Worm (Caenorhabditis elegans) whole organism, L3 larva: ENCODE measurements around the gene F17E9.16.
"Not testable (repeated sequence)": the region's sequence is repeated elsewhere in the genome, so short reads cannot be mapped to it uniquely, and the experiment has no call there.

Experiments
- R02D3.7 ChIP-seq: fragments of 150-350 bp; optimal IDR thresholded peaks from 2 replicates; lab custom pipeline; 2014; ENCODE audit warnings: missing biosample characterization, missing genetic modification characterization
- ZK546.5 ChIP-seq: sonication (generic microtip); optimal IDR thresholded peaks from 2 replicates; lab custom pipeline; 2017; ENCODE audit warnings: missing biosample characterization, missing genetic modification characterization
- aly-2 ChIP-seq: fragments of 150-350 bp; optimal IDR thresholded peaks from 2 replicates; lab custom pipeline; 2014; ENCODE audit warnings: missing biosample characterization, missing genetic modification characterization
- ama-1 ChIP-seq: fragments of 150-350 bp; optimal IDR thresholded peaks from 2 replicates; lab custom pipeline; 2018
- ceh-16 ChIP-seq: sonication (generic microtip); optimal IDR thresholded peaks from 2 replicates; lab custom pipeline; 2017; ENCODE audit warnings: missing biosample characterization, missing genetic modification characterization
- ceh-28 ChIP-seq: fragments of 150-350 bp; optimal IDR thresholded peaks from 2 replicates; lab custom pipeline; 2014; ENCODE audit warnings: missing biosample characterization, missing genetic modification reagents, missing genetic modification characterization
- ceh-9 ChIP-seq: sonication (generic microtip); optimal IDR thresholded peaks from 2 replicates; lab custom pipeline; 2018; ENCODE audit warnings: missing biosample characterization, missing genetic modification characterization
- egl-27 ChIP-seq: sonication (generic microtip); optimal IDR thresholded peaks from 4 replicates; lab custom pipeline; 2017; ENCODE audit warnings: missing biosample characterization, missing genetic modification reagents, missing genetic modification characterization
- egl-5 ChIP-seq: fragments of 150-350 bp; optimal IDR thresholded peaks from 2 replicates; lab custom pipeline; 2017; ENCODE audit warnings: missing biosample characterization, missing genetic modification reagents, missing genetic modification characterization, inconsistent platforms
- elt-1 ChIP-seq: fragments of 150-350 bp; optimal IDR thresholded peaks from 2 replicates; lab custom pipeline; 2014; ENCODE audit warnings: missing biosample characterization, missing genetic modification characterization
- elt-2 ChIP-seq: sonication (generic microtip); optimal IDR thresholded peaks from 2 replicates; lab custom pipeline; 2016; ENCODE audit warnings: missing genetic modification reagents, mild to moderate bottlenecking, missing genetic modification characterization, missing compliant biosample characterization
- elt-3 ChIP-seq, 3 experiments: fragments of 150-350 bp in 1 of 3; sonication (generic microtip) in 2 of 3; optimal IDR thresholded peaks; 2 replicates in 2 of 3; 4 replicates in 1 of 3; lab custom pipeline; 2014 to 2017; ENCODE audit warnings: missing biosample characterization in 3 of 3, missing genetic modification characterization in 3 of 3
- eor-1 ChIP-seq, 2 experiments: fragments of 150-350 bp; optimal IDR thresholded peaks; 2 replicates each; lab custom pipeline; 2014 to 2018; ENCODE audit warnings: missing biosample characterization in 2 of 2, missing genetic modification characterization in 2 of 2
- fkh-10 ChIP-seq: sonication (generic microtip); optimal IDR thresholded peaks from 2 replicates; lab custom pipeline; 2017; ENCODE audit warnings: missing biosample characterization, missing genetic modification reagents, missing genetic modification characterization
- fkh-2 ChIP-seq: fragments of 150-350 bp; optimal IDR thresholded peaks from 2 replicates; lab custom pipeline; 2014; ENCODE audit warnings: missing biosample characterization, missing genetic modification reagents, missing genetic modification characterization
- fos-1 ChIP-seq: fragments of 150-350 bp; optimal IDR thresholded peaks from 2 replicates; lab custom pipeline; 2014; ENCODE audit warnings: missing biosample characterization, missing genetic modification characterization
- hmg-11 ChIP-seq: sonication (generic microtip); optimal IDR thresholded peaks from 2 replicates; lab custom pipeline; 2016; ENCODE audit warnings: missing genetic modification characterization, missing compliant biosample characterization
- jun-1 ChIP-seq: fragments of 150-350 bp; optimal IDR thresholded peaks from 2 replicates; lab custom pipeline; 2014; ENCODE audit warnings: missing biosample characterization, missing genetic modification reagents, missing genetic modification characterization
- lin-15B ChIP-seq: fragments of 150-350 bp; optimal IDR thresholded peaks from 2 replicates; lab custom pipeline; 2014; ENCODE audit warnings: missing biosample characterization, missing genetic modification characterization
- lin-39 ChIP-seq: fragments of 150-350 bp; optimal IDR thresholded peaks from 2 replicates; lab custom pipeline; 2018; ENCODE audit warnings: missing biosample characterization, missing genetic modification reagents, missing genetic modification characterization
- lsy-12 ChIP-seq: sonication (generic microtip); optimal IDR thresholded peaks from 2 replicates; lab custom pipeline; 2016; ENCODE audit warnings: mild to moderate bottlenecking, missing genetic modification characterization, missing compliant biosample characterization
- mdl-1 ChIP-seq: fragments of 150-350 bp; optimal IDR thresholded peaks from 2 replicates; lab custom pipeline; 2014; ENCODE audit warnings: missing biosample characterization, missing genetic modification characterization
- mml-1 ChIP-seq: fragments of 150-350 bp; sonication (generic microtip); optimal IDR thresholded peaks from 3 replicates; lab custom pipeline; 2014; ENCODE audit warnings: missing biosample characterization, missing genetic modification characterization
- nfya-1 ChIP-seq: sonication (generic microtip); optimal IDR thresholded peaks from 2 replicates; lab custom pipeline; 2017; ENCODE audit warnings: missing genetic modification characterization, mild to moderate bottlenecking, missing compliant biosample characterization, antibody characterized with exemption, moderate library complexity; ENCODE audit not compliant: insufficient read depth
- nhr-11 ChIP-seq: fragments of 150-350 bp; optimal IDR thresholded peaks from 2 replicates; lab custom pipeline; 2014; ENCODE audit warnings: missing biosample characterization, missing genetic modification characterization
- nhr-23 ChIP-seq: fragments of 150-350 bp; optimal IDR thresholded peaks from 2 replicates; lab custom pipeline; 2014; ENCODE audit warnings: missing biosample characterization, missing genetic modification reagents, missing genetic modification characterization
- nhr-28 ChIP-seq: fragments of 150-350 bp; optimal IDR thresholded peaks from 2 replicates; lab custom pipeline; 2014; ENCODE audit warnings: missing biosample characterization, missing genetic modification characterization
- nhr-67 ChIP-seq: fragments of 150-350 bp; optimal IDR thresholded peaks from 2 replicates; lab custom pipeline; 2014; ENCODE audit warnings: missing biosample characterization, missing genetic modification characterization
- nhr-76 ChIP-seq: fragments of 150-350 bp; sonication (generic microtip); optimal IDR thresholded peaks from 5 replicates; lab custom pipeline; 2014; ENCODE audit warnings: missing biosample characterization, missing genetic modification characterization
- pha-4 ChIP-seq: fragments of 150-350 bp; optimal IDR thresholded peaks from 2 replicates; lab custom pipeline; 2014; ENCODE audit warnings: missing biosample characterization, missing genetic modification reagents, missing genetic modification characterization
- tbx-2 ChIP-seq: sonication (generic microtip); optimal IDR thresholded peaks from 2 replicates; lab custom pipeline; 2016; ENCODE audit warnings: mild to moderate bottlenecking, missing genetic modification characterization, missing compliant biosample characterization
- unc-62 ChIP-seq: fragments of 150-350 bp; sonication (generic microtip); optimal IDR thresholded peaks from 4 replicates; lab custom pipeline; 2014; ENCODE audit warnings: missing biosample characterization, missing genetic modification reagents, missing genetic modification characterization
- zag-1 ChIP-seq: fragments of 150-350 bp; optimal IDR thresholded peaks from 2 replicates; lab custom pipeline; 2014; ENCODE audit warnings: missing biosample characterization, missing genetic modification characterization
- ztf-4 ChIP-seq: fragments of 150-350 bp; optimal IDR thresholded peaks from 2 replicates; lab custom pipeline; 2014; ENCODE audit warnings: missing biosample characterization, missing genetic modification characterization

The F17E9.16 gene

ce11 chrIV:8385662-8386061, 33.5 kb downstream of the F17E9.16 start:
- TF ChIP-seq mdl-1 (tag; lab: Kevin White, UChicago): no peak
- TF ChIP-seq lsy-12 (tag; lab: Kevin White, UChicago): no peak
- no peak for TF ChIP-seq ceh-16 (tag; lab: Kevin White, UChicago)
- no peak for TF ChIP-seq nhr-76 (tag; lab: Kevin White, UChicago)
- TF ChIP-seq elt-2 (tag; lab: Kevin White, UChicago): no peak
- no peak for TF ChIP-seq fkh-2 (tag; lab: Kevin White, UChicago)
- no peak for TF ChIP-seq mml-1 (tag; lab: Kevin White, UChicago)
- no peak for TF ChIP-seq fkh-10 (GFP tag; lab: Kevin White, UChicago)
- no peak for TF ChIP-seq lin-39 (tag; lab: Kevin White, UChicago)
- TF ChIP-seq nfya-1 (tag; lab: Kevin White, UChicago): no peak
- TF ChIP-seq nhr-67 (tag; lab: Kevin White, UChicago): no peak
- TF ChIP-seq elt-3 (tag; optimal IDR thresholded peaks at IDR 0.05; lab: Kevin White, UChicago): no peak
- TF ChIP-seq jun-1 (tag; lab: Kevin White, UChicago): no peak
- no peak for TF ChIP-seq aly-2 (tag; lab: Kevin White, UChicago)
- no peak for TF ChIP-seq lin-15B (tag; lab: Kevin White, UChicago)
- TF ChIP-seq nhr-23 (tag; lab: Kevin White, UChicago): no peak
- no peak for TF ChIP-seq nhr-28 (tag; lab: Kevin White, UChicago)

DNA sequence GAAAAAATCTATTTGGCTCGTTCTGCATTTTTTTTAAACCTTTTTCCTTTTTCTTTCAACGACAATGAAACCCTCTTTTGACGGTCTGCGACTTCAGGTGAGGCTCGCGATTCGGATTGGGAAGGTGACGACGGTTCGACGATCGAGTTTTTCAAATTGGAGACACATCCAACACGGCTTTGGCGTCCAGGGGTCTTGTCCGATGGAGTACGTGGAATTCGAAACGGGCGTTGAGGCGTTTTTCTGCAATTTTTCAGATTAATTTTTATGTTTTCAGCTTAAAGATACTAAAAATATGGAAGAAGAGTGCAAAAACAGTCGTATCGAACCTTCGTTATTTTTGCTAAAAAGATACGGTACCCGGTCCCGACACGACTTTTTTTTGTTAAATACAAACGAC, 37.0 kb downstream of the F17E9.16 start, which contains the start of gene D2096.10:
TSS of gene D2096.10 (minus strand) at position 101 of the 400 bp plus-strand sequence.
- not testable (repeated sequence) for TF ChIP-seq tbx-2, elt-1, ceh-9 (tag; lab: Kevin White, UChicago)

ce11 chrIV:8394105-8394504, 42.0 kb downstream of the F17E9.16 start, which contains the start of gene D2096.11:
D2096.11 (minus strand) TSS chrIV:8394205.
- TF ChIP-seq ceh-9 (tag; lab: Kevin White, UChicago) (no peak), ama-1 (no peak), hmg-11 (no peak), nhr-11 (tag; lab: Kevin White, UChicago) (no peak), lsy-12 (tag; lab: Kevin White, UChicago) (no peak), unc-62 (no peak), eor-1 (tag; optimal IDR thresholded peaks at IDR 0.05; lab: Kevin White, UChicago) (no peak), ceh-16 (tag; lab: Kevin White, UChicago) (no peak), egl-27 (tag; lab: Kevin White, UChicago) (no peak)

- no peak for TF ChIP-seq egl-5
- TF ChIP-seq egl-27 (tag; lab: Kevin White, UChicago): no peak
- no peak for TF ChIP-seq fos-1 (tag; lab: Kevin White, UChicago)
- no peak for TF ChIP-seq ceh-28 (tag; lab: Kevin White, UChicago)
- no peak for TF ChIP-seq nhr-76 (tag; lab: Kevin White, UChicago)
- no peak for TF ChIP-seq ZK546.5 (tag; lab: Kevin White, UChicago)
- TF ChIP-seq ztf-4: no peak
- TF ChIP-seq zag-1 (tag; lab: Kevin White, UChicago): no peak
- no peak for TF ChIP-seq elt-3 (tag; optimal IDR thresholded peaks at IDR 0.05; lab: Kevin White, UChicago)
- no peak for TF ChIP-seq nhr-28 (tag; lab: Kevin White, UChicago)
- TF ChIP-seq pha-4 (tag; lab: Kevin White, UChicago): no peak
- TF ChIP-seq, all 47 proteins: peak for 0
Observed at ce11 chrIV:8396348-8396747, 44.2 kb downstream of the F17E9.16 start, which contains the start of gene timm-17B.2. timm-17B.2 (plus strand) TSS chrIV:8396648.

DNA sequence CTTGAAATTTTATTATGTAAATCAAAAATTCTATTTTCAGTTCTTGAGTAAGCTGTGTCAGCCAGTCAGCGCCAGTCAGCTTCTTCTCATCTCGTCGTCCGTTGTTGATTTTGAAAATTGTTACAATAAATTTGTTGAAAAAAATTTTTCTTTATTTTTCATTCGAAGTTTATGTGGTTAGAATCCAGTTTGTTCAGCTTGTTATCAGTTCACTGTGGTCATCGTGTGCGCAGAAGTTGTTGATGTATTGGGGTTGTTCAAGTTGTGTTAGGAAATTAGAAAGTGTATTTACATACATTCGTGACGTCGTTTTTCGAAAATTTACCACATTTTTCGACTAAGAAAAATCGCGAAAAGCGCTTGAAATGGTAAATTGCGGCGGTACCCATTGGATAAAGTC, 45.7 kb downstream of the F17E9.16 start:
- TF ChIP-seq nhr-23 (tag; lab: Kevin White, UChicago) (no peak), ztf-4 (no peak), R02D3.7 (tag; lab: Kevin White, UChicago) (no peak), nhr-11 (tag; lab: Kevin White, UChicago) (no peak)
